Worm (Caenorhabditis elegans) whole organism, L2 larva: ENCODE data around the gene F54C9.11.

ENCODE experiments used
- C34F6.9 ChIP-seq: fragments of 150-350 bp; optimal IDR thresholded peaks from 2 replicates; lab custom pipeline; 2014; ENCODE audit warnings: missing biosample characterization, missing genetic modification characterization
- F13H6.1 ChIP-seq: sonication (generic microtip); optimal IDR thresholded peaks from 2 replicates; lab custom pipeline; 2016; ENCODE audit warnings: missing genetic modification characterization, missing compliant biosample characterization
- R02D3.7 ChIP-seq: fragments of 150-350 bp; optimal IDR thresholded peaks from 2 replicates; lab custom pipeline; 2014; ENCODE audit warnings: missing biosample characterization, missing genetic modification characterization
- Y55F3AM.14 ChIP-seq: fragments of 200-800 bp; sonication (Bioruptor generic); optimal IDR thresholded peaks from 2 replicates; lab custom pipeline; 2018; ENCODE audit warnings: mild to moderate bottlenecking, missing genetic modification characterization, missing compliant biosample characterization
- ZK546.5 ChIP-seq: sonication (generic microtip); optimal IDR thresholded peaks from 2 replicates; lab custom pipeline; 2017; ENCODE audit warnings: missing biosample characterization, missing genetic modification characterization
- alr-1 ChIP-seq: fragments of 150-350 bp; optimal IDR thresholded peaks from 2 replicates; lab custom pipeline; 2014; ENCODE audit warnings: missing biosample characterization, missing genetic modification characterization
- aly-2 ChIP-seq: fragments of 150-350 bp; optimal IDR thresholded peaks from 2 replicates; lab custom pipeline; 2014; ENCODE audit warnings: missing biosample characterization, missing genetic modification characterization
- blmp-1 ChIP-seq: sonication (generic microtip); optimal IDR thresholded peaks from 2 replicates; lab custom pipeline; 2017; ENCODE audit warnings: missing genetic modification characterization, mild to moderate bottlenecking, missing compliant biosample characterization, antibody characterized with exemption, moderate library complexity; ENCODE audit not compliant: insufficient read depth
- ceh-16 ChIP-seq: fragments of 150-350 bp; optimal IDR thresholded peaks from 2 replicates; lab custom pipeline; 2014; ENCODE audit warnings: missing biosample characterization, missing genetic modification characterization
- ceh-82 ChIP-seq: fragments of 150-350 bp; optimal IDR thresholded peaks from 2 replicates; lab custom pipeline; 2014; ENCODE audit warnings: missing biosample characterization, missing genetic modification characterization
- egl-27 ChIP-seq: sonication (generic microtip); optimal IDR thresholded peaks from 3 replicates; lab custom pipeline; 2017; ENCODE audit warnings: missing biosample characterization, missing genetic modification reagents, missing genetic modification characterization
- gmeb-1 ChIP-seq: fragments of 150-350 bp; optimal IDR thresholded peaks from 2 replicates; lab custom pipeline; 2014; ENCODE audit warnings: missing biosample characterization, missing genetic modification characterization
- lin-11 ChIP-seq: fragments of 150-350 bp; sonication (generic microtip); optimal IDR thresholded peaks from 2 replicates; lab custom pipeline; 2014; ENCODE audit warnings: missing biosample characterization, missing genetic modification characterization, inconsistent platforms, mixed read lengths
- lin-39 ChIP-seq: fragments of 150-350 bp; optimal IDR thresholded peaks from 2 replicates; lab custom pipeline; 2014; ENCODE audit warnings: missing biosample characterization, missing genetic modification reagents, missing genetic modification characterization
- mbf-1 ChIP-seq: sonication (generic microtip); optimal IDR thresholded peaks from 2 replicates; lab custom pipeline; 2017; ENCODE audit warnings: missing biosample characterization, missing genetic modification characterization
- mdl-1 ChIP-seq, 2 experiments: fragments of 150-350 bp in 1 of 2; sonication (generic microtip) in 1 of 2; optimal IDR thresholded peaks; 2 replicates each; lab custom pipeline; 2017; ENCODE audit warnings: missing biosample characterization in 2 of 2, missing genetic modification characterization in 2 of 2
- nhr-10 ChIP-seq: sonication (generic microtip); optimal IDR thresholded peaks from 2 replicates; lab custom pipeline; 2017; ENCODE audit warnings: missing biosample characterization, missing genetic modification characterization
- nhr-21 ChIP-seq: fragments of 150-350 bp; optimal IDR thresholded peaks from 2 replicates; lab custom pipeline; 2014; ENCODE audit warnings: missing biosample characterization, missing genetic modification characterization
- nhr-23 ChIP-seq: fragments of 150-350 bp; optimal IDR thresholded peaks from 2 replicates; lab custom pipeline; 2014; ENCODE audit warnings: missing biosample characterization, missing genetic modification reagents, missing genetic modification characterization
- nhr-237 ChIP-seq: fragments of 150-350 bp; optimal IDR thresholded peaks from 2 replicates; lab custom pipeline; 2014; ENCODE audit warnings: missing biosample characterization, missing genetic modification characterization
- nhr-25 ChIP-seq: fragments of 150-350 bp; sonication (generic microtip); optimal IDR thresholded peaks from 3 replicates; lab custom pipeline; 2014; ENCODE audit warnings: missing biosample characterization, missing genetic modification characterization
- nhr-6 ChIP-seq: fragments of 150-350 bp; optimal IDR thresholded peaks from 2 replicates; lab custom pipeline; 2014; ENCODE audit warnings: missing biosample characterization, missing genetic modification characterization
- nhr-77 ChIP-seq: fragments of 150-350 bp; optimal IDR thresholded peaks from 2 replicates; lab custom pipeline; 2014; ENCODE audit warnings: missing biosample characterization, missing genetic modification characterization
- peb-1 ChIP-seq: fragments of 150-350 bp; optimal IDR thresholded peaks from 2 replicates; lab custom pipeline; 2014; ENCODE audit warnings: missing biosample characterization, missing genetic modification characterization
- skn-1 ChIP-seq: sonication (generic microtip); optimal IDR thresholded peaks from 2 replicates; lab custom pipeline; 2017; ENCODE audit warnings: missing biosample characterization, missing genetic modification characterization
- sma-3 ChIP-seq: sonication (generic microtip); optimal IDR thresholded peaks from 2 replicates; lab custom pipeline; 2016; ENCODE audit warnings: missing genetic modification reagents, missing genetic modification characterization, missing compliant biosample characterization
- sma-9 ChIP-seq, 2 experiments: fragments of 150-350 bp in 1 of 2; sonication (generic microtip) in 1 of 2; optimal IDR thresholded peaks; 2 replicates each; lab custom pipeline; 2014 to 2016; ENCODE audit warnings: missing genetic modification characterization in 2 of 2, mild to moderate bottlenecking in 1 of 2, missing biosample characterization in 1 of 2, missing compliant biosample characterization in 1 of 2, missing genetic modification reagents in 1 of 2, moderate library complexity in 1 of 2
- snpc-4 ChIP-seq: fragments of 150-350 bp; optimal IDR thresholded peaks from 2 replicates; lab custom pipeline; 2014; ENCODE audit warnings: missing biosample characterization, missing genetic modification characterization
- unc-39 ChIP-seq: fragments of 150-350 bp; optimal IDR thresholded peaks from 2 replicates; lab custom pipeline; 2014; ENCODE audit warnings: missing biosample characterization, missing genetic modification characterization
- unc-55 ChIP-seq: fragments of 150-350 bp; sonication (generic microtip); optimal IDR thresholded peaks from 3 replicates; lab custom pipeline; 2014; ENCODE audit warnings: missing biosample characterization, missing genetic modification reagents, missing genetic modification characterization
- unc-62 ChIP-seq: fragments of 150-350 bp; optimal IDR thresholded peaks from 2 replicates; lab custom pipeline; 2014; ENCODE audit warnings: missing biosample characterization, missing genetic modification reagents, missing genetic modification characterization
- zag-1 ChIP-seq: fragments of 150-350 bp; optimal IDR thresholded peaks from 2 replicates; lab custom pipeline; 2014; ENCODE audit warnings: missing biosample characterization, missing genetic modification characterization

The F54C9.11 gene

DNA sequence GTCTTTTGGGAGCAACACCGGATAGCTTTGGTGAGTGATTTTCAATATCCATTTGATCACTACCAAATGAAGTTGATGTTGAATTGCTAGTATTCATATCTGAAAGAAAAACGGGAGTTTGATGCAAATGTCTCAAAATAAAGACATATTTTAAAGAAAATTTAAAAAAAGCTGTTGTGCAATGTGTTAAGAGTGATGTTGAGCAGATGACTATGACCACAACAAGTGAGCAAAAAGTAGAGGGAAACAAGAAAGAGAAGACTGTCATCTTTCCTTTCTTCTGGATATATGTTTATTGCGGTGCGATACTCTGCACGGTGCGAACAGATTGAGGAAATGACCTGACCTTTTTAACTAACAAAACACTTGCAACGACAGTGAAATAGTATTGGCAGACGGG lies 38.5 kb upstream of the F54C9.11 start, which contains the start of gene T22C8.4:
Gene T22C8.4, minus strand, starts transcription at position 101 of the 400 bp plus-strand sequence.
- TF ChIP-seq lin-11 (tag; lab: Kevin White, UChicago) (no peak), blmp-1 (tag; lab: Kevin White, UChicago) (no peak), sma-9 (GFP tag; optimal IDR thresholded peaks at IDR 0.05; lab: Kevin White, UChicago) (no peak), sma-9 (tag; optimal IDR thresholded peaks at IDR 0.05; lab: Kevin White, UChicago) (no peak), nhr-25 (tag; lab: Kevin White, UChicago) (no peak), nhr-21 (tag; lab: Kevin White, UChicago) (no peak), ZK546.5 (tag; lab: Kevin White, UChicago) (no peak)
- TF ChIP-seq, all 48 proteins: peak for 0

DNA sequence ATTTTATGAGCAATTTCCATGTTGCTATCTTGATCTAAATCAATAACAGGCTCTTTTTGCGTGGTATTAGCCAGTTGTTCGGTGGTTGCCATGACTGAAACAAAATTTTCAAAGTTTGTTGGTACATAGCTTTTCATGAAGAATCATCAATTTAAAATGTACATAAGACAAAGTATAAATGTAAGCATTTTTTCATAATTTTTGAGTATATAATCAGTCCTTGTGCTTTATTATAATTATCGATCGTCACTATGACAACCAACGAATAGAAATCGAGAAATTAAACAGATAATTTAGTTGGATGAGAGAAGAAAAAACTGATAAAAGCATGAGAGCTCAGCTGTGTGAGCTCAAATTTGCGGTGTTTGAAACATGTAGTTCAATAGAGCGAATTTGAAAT lies 37.0 kb upstream of the F54C9.11 start, which contains the start of gene T22C8.3:
Gene T22C8.3, minus strand, starts transcription at position 101 of the 400 bp plus-strand sequence.
- TF ChIP-seq peb-1 (no peak), C34F6.9 (tag; lab: Kevin White, UChicago) (no peak), snpc-4 (tag; lab: Kevin White, UChicago) (no peak), ceh-16 (tag; lab: Kevin White, UChicago) (no peak), ZK546.5 (tag; lab: Kevin White, UChicago) (no peak), sma-3 (GFP tag; lab: Kevin White, UChicago) (no peak), aly-2 (tag; lab: Kevin White, UChicago) (no peak), zag-1 (tag; lab: Kevin White, UChicago) (no peak), ceh-82 (tag; lab: Kevin White, UChicago) (no peak), egl-27 (no peak)

DNA sequence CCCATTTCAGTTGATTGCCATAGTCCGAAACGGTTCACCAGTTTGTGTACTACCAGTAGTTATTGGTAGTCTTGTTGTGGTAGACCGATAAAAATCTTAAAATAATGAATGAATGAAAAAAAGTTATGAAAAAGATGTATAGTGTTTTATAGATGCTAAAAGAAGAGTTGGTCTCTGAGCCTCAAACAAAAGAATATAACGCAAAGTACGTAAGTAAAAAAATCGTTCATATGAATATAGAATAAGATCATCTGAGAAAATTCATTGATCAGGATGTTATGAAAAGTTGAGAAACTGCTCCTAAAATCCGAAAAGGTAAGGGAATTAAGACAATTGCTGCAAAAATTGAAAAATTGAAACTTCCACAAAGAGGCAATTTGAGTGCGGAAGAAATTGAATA lies 32.6 kb upstream of the F54C9.11 start, which contains the start of gene chhy-1:
Gene chhy-1, minus strand, starts transcription at position 101 of the 400 bp plus-strand sequence.
- no peak for TF ChIP-seq egl-27
- no peak for TF ChIP-seq nhr-77 (tag; lab: Kevin White, UChicago)
- no peak for TF ChIP-seq nhr-6 (tag; lab: Kevin White, UChicago)
- no peak for TF ChIP-seq R02D3.7
- TF ChIP-seq, all 48 proteins: peak for 0

DNA sequence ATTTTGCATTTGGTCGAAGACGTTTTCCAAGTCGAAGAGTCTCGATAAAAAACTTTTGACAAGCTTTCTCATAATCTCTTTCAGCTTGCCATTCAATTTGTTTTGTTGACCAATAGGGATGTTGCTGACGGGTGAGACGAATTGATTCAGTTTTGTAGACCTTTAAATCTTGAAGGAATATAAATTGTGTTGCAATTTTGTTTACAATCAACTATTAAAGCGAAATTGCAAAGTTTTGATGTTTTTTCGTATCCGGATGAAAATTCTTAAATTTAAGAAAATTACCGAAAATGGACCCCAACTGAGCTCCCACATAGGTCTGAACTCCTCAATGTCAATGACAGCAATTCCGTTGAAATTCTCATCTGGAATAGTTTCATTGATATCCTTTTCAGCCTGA lies 31.3 kb upstream of the F54C9.11 start:
- TF ChIP-seq Y55F3AM.14 (GFP tag; lab: Kevin White, UChicago) (no peak), mbf-1 (tag; lab: Kevin White, UChicago) (no peak), nhr-23 (tag; lab: Kevin White, UChicago) (no peak), unc-55 (no peak), mdl-1 (tag; optimal IDR thresholded peaks at IDR 0.05; lab: Kevin White, UChicago) (no peak), nhr-77 (tag; lab: Kevin White, UChicago) (no peak), gmeb-1 (tag; lab: Kevin White, UChicago) (no peak), sma-3 (GFP tag; lab: Kevin White, UChicago) (no peak), nhr-237 (tag; lab: Kevin White, UChicago) (no peak), aly-2 (tag; lab: Kevin White, UChicago) (no peak), lin-39 (no peak), unc-39 (tag; lab: Kevin White, UChicago) (no peak)
- TF ChIP-seq, all 48 proteins: peak for 0

DNA sequence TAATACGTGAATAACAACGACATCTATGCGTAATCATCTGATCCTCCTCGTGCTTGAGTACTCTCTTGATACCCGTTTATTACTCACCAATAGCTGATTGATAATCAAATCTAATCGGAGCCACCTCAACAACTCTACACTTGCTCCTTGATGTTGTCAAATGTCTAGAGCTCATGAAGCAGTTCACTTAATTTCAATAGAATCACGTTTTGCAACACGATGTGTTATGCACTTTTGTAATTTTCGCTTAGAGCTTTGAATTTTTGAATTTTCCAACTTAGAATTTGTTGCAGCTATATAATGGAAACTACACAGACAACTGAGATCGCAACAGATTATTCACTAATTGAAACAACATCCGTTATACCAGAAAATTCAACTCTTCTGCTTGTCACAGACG lies 27.6 kb upstream of the F54C9.11 start, which contains the start of gene T22C8.1:
Gene T22C8.1, plus strand, starts transcription at position 301 of the 400 bp plus-strand sequence.
- TF ChIP-seq sma-9 (GFP tag; optimal IDR thresholded peaks at IDR 0.05; lab: Kevin White, UChicago) (no peak), sma-9 (tag; optimal IDR thresholded peaks at IDR 0.05; lab: Kevin White, UChicago) (no peak), peb-1 (no peak)
- TF ChIP-seq, all 48 proteins: peak for 0

DNA sequence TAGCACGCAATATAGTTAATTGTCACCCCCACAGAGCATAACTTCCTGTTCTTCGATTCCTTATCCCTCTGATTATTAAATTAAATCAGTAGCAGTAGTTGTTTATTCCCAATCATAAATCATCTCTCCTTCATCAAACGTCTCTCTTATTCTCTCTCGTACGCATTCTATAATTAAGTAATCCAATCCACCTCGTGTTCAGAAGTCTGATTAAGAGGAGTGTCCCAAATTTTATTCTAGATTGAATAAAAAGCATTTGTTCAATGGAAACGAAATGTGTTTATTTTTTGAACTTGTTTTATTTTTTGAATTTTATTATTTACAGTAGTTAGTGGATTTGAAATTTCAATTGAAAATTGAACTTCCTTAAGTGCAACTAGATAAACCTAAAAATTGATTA lies 26.4 kb upstream of the F54C9.11 start:
- TF ChIP-seq F13H6.1 (tag; lab: Kevin White, UChicago), result no peak

DNA sequence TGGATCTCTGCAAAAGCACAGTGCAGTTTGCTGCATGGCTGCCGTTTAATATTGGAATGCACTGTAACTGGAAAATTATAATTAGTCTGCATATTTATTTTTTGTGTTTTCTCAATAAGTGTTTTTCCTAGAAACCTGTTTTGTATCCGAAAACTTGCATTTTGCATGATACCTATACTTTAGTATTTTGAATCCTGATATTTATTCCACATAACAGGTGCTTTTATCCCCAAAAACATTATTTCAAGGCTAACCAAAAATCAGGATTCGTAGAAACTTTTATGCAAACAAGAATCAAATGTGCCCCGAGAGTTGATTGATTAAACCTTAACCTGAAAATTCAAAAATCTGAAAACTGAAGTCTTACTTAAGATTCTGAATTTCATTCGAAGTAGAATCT lies 25.7 kb upstream of the F54C9.11 start:
- TF ChIP-seq skn-1 (tag; lab: Kevin White, UChicago), result no peak
- no peak for TF ChIP-seq sma-3 (GFP tag; lab: Kevin White, UChicago)
- TF ChIP-seq unc-62 (GFP tag; lab: Kevin White, UChicago), result no peak
- no peak for TF ChIP-seq blmp-1 (tag; lab: Kevin White, UChicago)
- TF ChIP-seq zag-1 (tag; lab: Kevin White, UChicago), result no peak
- no peak for TF ChIP-seq nhr-10
- no peak for TF ChIP-seq alr-1 (tag; lab: Kevin White, UChicago)
